Fruit fly (Drosophila melanogaster) whole organism, embryonic: ENCODE measurements around the gene CG31288.
A peak's percentile ranks its signal among the peaks of the same experiment; 100 is the strongest.

Experiments
- CG11696 ChIP-seq: fragments of 200-800 bp; sonication (Bioruptor generic); IDR thresholded peaks from 2 replicates; pipeline ENCODE4 v1.3.6; 2022; ENCODE audit warnings: missing biosample characterization, missing genetic modification characterization
- CG12071 ChIP-seq: fragments of 200-800 bp; sonication (Bioruptor generic); optimal IDR thresholded peaks from 3 replicates; lab custom pipeline; 2018; ENCODE audit warnings: missing biosample characterization, mild to moderate bottlenecking, missing genetic modification characterization
- CG12391 ChIP-seq: fragments of 200-800 bp; sonication (Bioruptor generic); optimal IDR thresholded peaks from 3 replicates; lab custom pipeline; 2018; ENCODE audit warnings: missing biosample characterization, mild to moderate bottlenecking, missing genetic modification characterization, moderate library complexity
- CG12769 ChIP-seq: fragments of 200-800 bp; sonication (Bioruptor generic); optimal IDR thresholded peaks from 2 replicates; lab custom pipeline; 2019; ENCODE audit warnings: missing biosample characterization, mild to moderate bottlenecking, missing genetic modification characterization, moderate library complexity
- CG13296 ChIP-seq: fragments of 200-800 bp; sonication (Bioruptor generic); optimal IDR thresholded peaks from 3 replicates; lab custom pipeline; 2018; ENCODE audit warnings: missing biosample characterization, mild to moderate bottlenecking, missing genetic modification characterization
- CG13424 ChIP-seq: fragments of 200-800 bp; sonication (Bioruptor generic); optimal IDR thresholded peaks from 2 replicates; lab custom pipeline; 2019; ENCODE audit warnings: missing biosample characterization, mild to moderate bottlenecking, missing genetic modification characterization, moderate library complexity
- CG15514 ChIP-seq: fragments of 200-800 bp; sonication (Bioruptor generic); optimal IDR thresholded peaks from 3 replicates; lab custom pipeline; 2017; ENCODE audit warnings: missing biosample characterization, missing genetic modification characterization, mild to moderate bottlenecking, moderate library complexity, missing genetic modification reagents
- CG1792 ChIP-seq: fragments of 200-800 bp; sonication (Bioruptor generic); optimal IDR thresholded peaks from 2 replicates; lab custom pipeline; 2016; ENCODE audit warnings: missing biosample characterization, missing genetic modification characterization
- CG31441 ChIP-seq: fragments of 200-800 bp; sonication (Bioruptor generic); IDR thresholded peaks from 2 replicates; pipeline ENCODE4 v1.3.6; 2022; ENCODE audit warnings: missing biosample characterization, missing genetic modification characterization
- CG3281 ChIP-seq: fragments of 200-800 bp; sonication (Bioruptor generic); optimal IDR thresholded peaks from 3 replicates; lab custom pipeline; 2017; ENCODE audit warnings: missing biosample characterization, mild to moderate bottlenecking, missing genetic modification characterization
- CG34224 ChIP-seq: fragments of 200-800 bp; sonication (Bioruptor generic); IDR thresholded peaks from 3 replicates; pipeline ENCODE4 v1.3.6; 2022; ENCODE audit warnings: missing biosample characterization, missing genetic modification characterization; ENCODE audit not compliant: partially characterized antibody
- CG3995 ChIP-seq: fragments of 200-800 bp; sonication (Bioruptor generic); optimal IDR thresholded peaks from 3 replicates; lab custom pipeline; 2016; ENCODE audit warnings: missing biosample characterization, missing genetic modification characterization
- CG4328 ChIP-seq: fragments of 200-800 bp; sonication (Bioruptor generic); optimal IDR thresholded peaks from 3 replicates; lab custom pipeline; 2017; ENCODE audit warnings: missing biosample characterization, missing genetic modification reagents, missing genetic modification characterization
- CG6683 ChIP-seq: fragments of 200-800 bp; sonication (Bioruptor generic); optimal IDR thresholded peaks from 2 replicates; lab custom pipeline; 2017; ENCODE audit warnings: missing biosample characterization, mild to moderate bottlenecking, missing genetic modification characterization, missing genetic modification reagents
- CG7357 ChIP-seq: fragments of 200-800 bp; sonication (Bioruptor generic); IDR thresholded peaks from 3 replicates; pipeline ENCODE4 v1.3.6; 2022; ENCODE audit warnings: missing biosample characterization, missing genetic modification characterization
- CG7963 ChIP-seq: fragments of 200-800 bp; sonication (Bioruptor generic); IDR thresholded peaks from 3 replicates; pipeline ENCODE4 v1.3.6; 2022; ENCODE audit warnings: missing biosample characterization, missing genetic modification characterization; ENCODE audit not compliant: partially characterized antibody
- CHES-1-like ChIP-seq: fragments of 200-800 bp; sonication (Bioruptor generic); optimal IDR thresholded peaks from 2 replicates; lab custom pipeline; 2016; ENCODE audit warnings: missing biosample characterization, missing genetic modification characterization
- Dbx ChIP-seq: fragments of 200-800 bp; sonication (Bioruptor generic); IDR thresholded peaks from 3 replicates; pipeline ENCODE4 v1.3.6; 2022; ENCODE audit warnings: missing biosample characterization, missing genetic modification characterization
- Ets97D ChIP-seq: fragments of 200-800 bp; sonication (Bioruptor generic); optimal IDR thresholded peaks from 3 replicates; lab custom pipeline; 2016; ENCODE audit warnings: missing biosample characterization, missing genetic modification characterization
- GATAe ChIP-seq: fragments of 200-800 bp; sonication (Bioruptor generic); conservative IDR thresholded peaks from 2 replicates; pipeline ENCODE4 v1.3.6; 2022; ENCODE audit warnings: missing biosample characterization, missing genetic modification characterization
- Hand ChIP-seq: fragments of 200-800 bp; sonication (Bioruptor generic); optimal IDR thresholded peaks from 2 replicates; lab custom pipeline; 2017; ENCODE audit warnings: mild to moderate bottlenecking, missing biosample characterization, missing genetic modification reagents, missing genetic modification characterization
- Hmr ChIP-seq: fragments of 200-800 bp; sonication (Bioruptor generic); optimal IDR thresholded peaks from 3 replicates; lab custom pipeline; 2017; ENCODE audit warnings: mild to moderate bottlenecking, missing biosample characterization, missing genetic modification reagents, missing genetic modification characterization
- Jarid2 ChIP-seq: fragments of 200-800 bp; sonication (Bioruptor generic); optimal IDR thresholded peaks from 3 replicates; lab custom pipeline; 2017; ENCODE audit warnings: mild to moderate bottlenecking, missing biosample characterization, missing genetic modification reagents, missing genetic modification characterization
- Nf-YC ChIP-seq: fragments of 200-800 bp; optimal IDR thresholded peaks from 3 replicates; lab custom pipeline; 2019; ENCODE audit warnings: missing biosample characterization, mild to moderate bottlenecking, missing genetic modification characterization, moderate library complexity
- Opbp ChIP-seq: fragments of 200-800 bp; sonication (Bioruptor generic); IDR thresholded peaks from 3 replicates; pipeline ENCODE4 v1.3.6; 2022; ENCODE audit warnings: missing biosample characterization, missing genetic modification characterization; ENCODE audit not compliant: partially characterized antibody
- Rfx ChIP-seq: fragments of 200-800 bp; sonication (Bioruptor generic); IDR thresholded peaks from 2 replicates; pipeline ENCODE4 v1.3.6; 2022; ENCODE audit warnings: missing biosample characterization, missing genetic modification characterization
- Six4 ChIP-seq: fragments of 200-800 bp; sonication (Bioruptor generic); optimal IDR thresholded peaks from 2 replicates; lab custom pipeline; 2016; ENCODE audit warnings: missing biosample characterization, missing genetic modification characterization
- ase ChIP-seq: fragments of 200-800 bp; sonication (Bioruptor generic); IDR thresholded peaks from 3 replicates; pipeline ENCODE4 v1.3.6; 2022; ENCODE audit warnings: missing biosample characterization, missing genetic modification characterization
- chinmo ChIP-seq: fragments of 200-800 bp; sonication (Bioruptor generic); IDR thresholded peaks from 4 replicates; pipeline ENCODE4 v1.3.6; 2022; ENCODE audit warnings: missing biosample characterization, missing genetic modification characterization; ENCODE audit not compliant: partially characterized antibody
- chm ChIP-seq: fragments of 200-800 bp; sonication (Bioruptor generic); IDR thresholded peaks from 2 replicates; pipeline ENCODE4 v1.3.6; 2022; ENCODE audit warnings: missing biosample characterization, missing genetic modification characterization
- crp ChIP-seq, 2 experiments: fragments of 200-800 bp; sonication (Bioruptor generic); optimal IDR thresholded peaks; 2 replicates in 1 of 2; 3 replicates in 1 of 2; lab custom pipeline; 2017; ENCODE audit warnings: missing biosample characterization in 2 of 2, missing genetic modification characterization in 2 of 2, mild to moderate bottlenecking in 1 of 2, moderate library complexity in 1 of 2
- dmrt99B ChIP-seq: fragments of 200-800 bp; sonication (Bioruptor generic); optimal IDR thresholded peaks from 2 replicates; lab custom pipeline; 2018; ENCODE audit warnings: missing biosample characterization, mild to moderate bottlenecking, missing genetic modification characterization, moderate library complexity
- exex ChIP-seq: fragments of 200-800 bp; sonication (Bioruptor generic); optimal IDR thresholded peaks from 4 replicates; lab custom pipeline; 2018; ENCODE audit warnings: missing biosample characterization, mild to moderate bottlenecking, missing genetic modification characterization, moderate library complexity
- gcm2 ChIP-seq: fragments of 200-800 bp; sonication (Bioruptor generic); optimal IDR thresholded peaks from 2 replicates; lab custom pipeline; 2016; ENCODE audit warnings: missing biosample characterization, missing genetic modification characterization
- grau ChIP-seq: fragments of 200-800 bp; optimal IDR thresholded peaks from 3 replicates; lab custom pipeline; 2019; ENCODE audit warnings: missing biosample characterization, mild to moderate bottlenecking, missing genetic modification characterization, moderate library complexity
- gt ChIP-seq: fragments of 200-800 bp; sonication (Bioruptor generic); IDR thresholded peaks from 2 replicates; pipeline ENCODE4 v1.3.6; 2022; ENCODE audit warnings: missing biosample characterization, missing genetic modification characterization
- lab ChIP-seq: fragments of 200-800 bp; sonication (Bioruptor generic); optimal IDR thresholded peaks from 3 replicates; lab custom pipeline; 2017; ENCODE audit warnings: missing biosample characterization, missing genetic modification characterization, mild to moderate bottlenecking, moderate library complexity, missing genetic modification reagents
- mirr ChIP-seq: fragments of 200-800 bp; sonication (Bioruptor generic); optimal IDR thresholded peaks from 3 replicates; lab custom pipeline; 2018; ENCODE audit warnings: missing biosample characterization, mild to moderate bottlenecking, missing genetic modification characterization
- salm ChIP-seq: fragments of 200-800 bp; sonication (Bioruptor generic); optimal IDR thresholded peaks from 2 replicates; lab custom pipeline; 2018; ENCODE audit warnings: missing biosample characterization, mild to moderate bottlenecking, missing genetic modification characterization
- sens ChIP-seq: fragments of 200-800 bp; sonication (Bioruptor generic); peaks from one replicate; lab custom pipeline; 2016; ENCODE audit warnings: missing biosample characterization, missing genetic modification characterization
- sna ChIP-seq: fragments of 200-800 bp; sonication (Bioruptor generic); IDR thresholded peaks from 2 replicates; pipeline ENCODE4 v1.3.6; 2022; ENCODE audit warnings: missing biosample characterization, missing genetic modification characterization; ENCODE audit not compliant: partially characterized antibody
- sug ChIP-seq: fragments of 200-800 bp; optimal IDR thresholded peaks from 2 replicates; lab custom pipeline; 2019; ENCODE audit warnings: missing biosample characterization, mild to moderate bottlenecking, missing genetic modification characterization, moderate library complexity
- unc-4 ChIP-seq: fragments of 200-800 bp; sonication (Bioruptor generic); IDR thresholded peaks from 2 replicates; pipeline ENCODE4 v1.3.6; 2022; ENCODE audit warnings: missing biosample characterization, missing genetic modification characterization; ENCODE audit not compliant: partially characterized antibody
- unpg ChIP-seq: fragments of 200-800 bp; sonication (Bioruptor generic); optimal IDR thresholded peaks from 3 replicates; lab custom pipeline; 2018; ENCODE audit warnings: missing biosample characterization, mild to moderate bottlenecking, missing genetic modification characterization, moderate library complexity
- wek ChIP-seq: fragments of 200-800 bp; sonication (Bioruptor generic); optimal IDR thresholded peaks from 3 replicates; lab custom pipeline; 2018; ENCODE audit warnings: missing biosample characterization, mild to moderate bottlenecking, missing genetic modification characterization, moderate library complexity
- zen2 ChIP-seq: fragments of 200-800 bp; sonication (Bioruptor generic); IDR thresholded peaks from 3 replicates; pipeline ENCODE4 v1.3.6; 2022; ENCODE audit warnings: missing biosample characterization, missing genetic modification characterization; ENCODE audit not compliant: partially characterized antibody

CG31288 gene

DNA sequence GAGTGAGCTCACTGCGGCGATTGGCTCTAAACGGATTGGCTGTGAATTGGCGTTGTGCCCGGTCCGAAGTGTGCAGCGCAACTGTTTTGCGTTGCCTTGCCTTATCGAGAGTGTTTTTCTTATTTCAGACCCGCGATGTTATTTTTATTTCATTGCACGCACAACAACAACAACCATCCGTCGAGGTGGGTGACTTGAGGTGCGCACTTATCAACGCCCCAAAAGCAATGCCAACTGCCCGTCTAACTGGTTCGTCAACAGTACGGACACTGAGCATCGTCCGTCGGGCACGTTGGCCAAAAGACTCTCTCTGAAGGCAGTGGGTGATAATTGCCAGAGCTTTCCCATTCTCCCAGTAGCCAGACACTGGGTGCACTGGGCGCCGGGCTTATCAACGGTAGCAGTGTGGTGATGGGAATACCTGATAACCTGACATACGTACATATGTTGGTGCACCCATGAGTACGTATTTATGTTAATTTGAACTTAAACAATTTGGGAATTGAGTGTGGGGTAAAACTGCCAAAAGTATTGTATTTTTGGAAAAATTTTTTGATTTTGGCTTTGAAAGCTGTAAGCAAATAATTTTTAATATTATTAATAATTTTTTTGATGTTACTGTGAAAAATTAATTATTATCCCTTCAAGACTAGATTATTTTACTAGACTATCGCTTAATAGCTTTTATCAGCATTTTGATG, 3.9 kb downstream of the CG31288 start, which contains the start of gene CG31102 (continued):
- TF ChIP-seq sug (tag; lab: Kevin White, UChicago) (peak; percentile 53), Ets97D (no peak), gt (no peak), mirr (GFP tag; lab: Kevin White, UChicago) (peak; percentile 28), CG31441 (GFP tag; lab: Robert Waterston, UW) (0 out of 2 replicates have a peak, but pooled peaks have one; percentile 36), GATAe (GFP tag; lab: Robert Waterston, UW) (0 out of 2 replicates have a peak, but pooled peaks have one; percentile 29), CG12391 (tag; lab: Kevin White, UChicago) (no peak), Dbx (GFP tag; lab: Robert Waterston, UW) (0 out of 3 replicates have a peak, but pooled peaks have one; percentile 37), zen2 (GFP tag; lab: Robert Waterston, UW) (0 out of 3 replicates have a peak, but pooled peaks have one; percentile 39), CHES-1-like (GFP tag; lab: Kevin White, UChicago) (no peak), Six4 (no peak), Rfx (GFP tag; lab: Robert Waterston, UW) (0 out of 2 replicates have a peak, but pooled peaks have one; percentile 12), Jarid2 (GFP tag; lab: Kevin White, UChicago) (peak; percentile 16), chinmo (GFP tag; lab: Robert Waterston, UW) (peak; percentile 85; the same call in 3 of the 4 replicates), ase (GFP tag; lab: Robert Waterston, UW) (no peak)

DNA sequence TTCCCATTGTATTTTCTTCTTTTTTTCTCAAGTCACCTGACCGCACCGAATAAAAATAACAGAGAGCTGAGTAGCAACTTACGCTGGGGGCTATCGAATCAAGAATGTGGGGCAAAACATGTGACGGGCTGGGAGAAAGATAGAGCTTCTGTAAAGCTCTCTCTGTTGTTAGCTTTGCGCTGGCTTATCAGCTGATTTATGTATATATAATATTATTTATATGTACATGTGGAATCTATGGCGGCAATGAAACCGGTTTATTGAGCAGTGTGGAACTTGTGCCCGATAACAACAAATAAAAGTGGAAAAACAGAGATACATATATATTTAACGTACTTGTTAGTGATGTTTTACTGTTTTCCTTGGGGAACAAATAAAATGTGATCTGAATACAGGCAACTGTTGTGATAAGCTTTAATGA, 6.5 kb downstream of the CG31288 start, which contains the start of gene CG31098:
CG31098 (minus strand) TSS at position 114 of the 421 bp plus-strand sequence.
- peak; percentile 20 for TF ChIP-seq sens (GFP tag; lab: Kevin White, UChicago)
- peak; percentile 43; the same call in 1 of the 2 replicates for TF ChIP-seq unc-4
- TF ChIP-seq gcm2, result no peak
- TF ChIP-seq CG3995 (GFP tag; lab: Kevin White, UChicago), result peak; percentile 72
- TF ChIP-seq CG4328 (GFP tag; lab: Kevin White, UChicago), result no peak
- no peak for TF ChIP-seq Nf-YC (tag; lab: Kevin White, UChicago)
- no peak for TF ChIP-seq Opbp
- TF ChIP-seq CG7963, result no peak
- peak; percentile 49; the same call in 1 of the 3 replicates for TF ChIP-seq CG34224 (GFP tag; lab: Robert Waterston, UW)
- TF ChIP-seq crp (GFP tag; optimal IDR thresholded peaks at IDR 0.05; lab: Kevin White, UChicago), result peak in 1 of 2 experiments; percentile 71
- no peak for TF ChIP-seq CG6683 (GFP tag; lab: Kevin White, UChicago)
- TF ChIP-seq CG12071 (GFP tag; lab: Kevin White, UChicago), result peak; percentile 52
- peak; percentile 49 for TF ChIP-seq exex (tag; lab: Kevin White, UChicago)
- TF ChIP-seq salm (tag; lab: Kevin White, UChicago), result peak; percentile 48
- no peak; the same call in 1 of the 2 replicates for TF ChIP-seq chm (GFP tag; lab: Robert Waterston, UW)
- no peak for TF ChIP-seq sna (GFP tag; lab: Robert Waterston, UW)
- peak; percentile 14 for TF ChIP-seq Hand
- TF ChIP-seq grau (tag; lab: Kevin White, UChicago), result peak; percentile 84
- peak; percentile 70 for TF ChIP-seq CG13296
- peak; percentile 39 for TF ChIP-seq CG12769 (tag; lab: Kevin White, UChicago)
- TF ChIP-seq CG3281 (GFP tag; lab: Kevin White, UChicago), result peak; percentile 53
- peak; percentile 81; the same call in 2 of the 4 replicates for TF ChIP-seq chinmo (GFP tag; lab: Robert Waterston, UW)
- peak; percentile 40 for TF ChIP-seq wek
- no peak for TF ChIP-seq dmrt99B
- TF ChIP-seq Hmr, result peak; percentile 35
- TF ChIP-seq CG7357, result no peak
- peak; percentile 12 for TF ChIP-seq CG13424 (tag; lab: Kevin White, UChicago)
- TF ChIP-seq unpg (GFP tag; lab: Kevin White, UChicago), result peak; percentile 51
- no peak for TF ChIP-seq CG11696 (GFP tag; lab: Robert Waterston, UW)
- no peak for TF ChIP-seq CG1792
- peak; percentile 48 for TF ChIP-seq lab (GFP tag; lab: Kevin White, UChicago)
- TF ChIP-seq CG15514 (GFP tag; lab: Kevin White, UChicago), result peak; percentile 58
